Fruit fly (Drosophila melanogaster): ENCODE measurements around the gene Jon66Ci.

The Jon66Ci gene

dm6 chr3L:8346100-8346980 is 45.0 kb upstream of the Jon66Ci start, which contains the start of the genes CG7182 and GAPcenA (continued):
- TF ChIP-seq eve (GFP tag; optimal IDR thresholded peaks at IDR 0.05) (no peak), CG43689 (GFP tag; IDR thresholded peaks at IDR 0.05) (no peak), GATAe (GFP tag; conservative IDR thresholded peaks at IDR 0.05) (no peak), sisA (GFP tag; IDR thresholded peaks at IDR 0.05) (peak; percentile 58), sim (GFP tag; IDR thresholded peaks at IDR 0.05) (no peak), CG14860 (GFP tag; IDR thresholded peaks at IDR 0.05; ENCODE audit: partially characterized antibody) (peak; percentile 32; the same call in 1 of the 3 replicates), Lpt (GFP tag; optimal IDR thresholded peaks at IDR 0.05) (no peak), CG7839 (tag; optimal IDR thresholded peaks at IDR 0.05) (peak; percentile 74), unc-4 (GFP tag; IDR thresholded peaks at IDR 0.05; ENCODE audit: partially characterized antibody) (peak; percentile 64), ac (GFP tag; optimal IDR thresholded peaks at IDR 0.05) (no peak), Atf6 (GFP tag; IDR thresholded peaks at IDR 0.05) (no peak), jing (GFP tag; optimal IDR thresholded peaks at IDR 0.05) (no peak), btn (GFP tag; optimal IDR thresholded peaks at IDR 0.05) (no peak), CG2129 (GFP tag; IDR thresholded peaks at IDR 0.05; ENCODE audit: partially characterized antibody) (0 out of 2 replicates have a peak, but pooled peaks have one; percentile 31), sima (GFP tag; optimal IDR thresholded peaks at IDR 0.05) (no peak), tna (GFP tag; IDR thresholded peaks at IDR 0.05; ENCODE audit: partially characterized antibody) (no peak), TFAM (GFP tag; optimal IDR thresholded peaks at IDR 0.05) (no peak), CG9876 (GFP tag; optimal IDR thresholded peaks at IDR 0.05) (no peak), Mrtf (GFP tag; IDR thresholded peaks at IDR 0.05) (no peak), Doc3 (GFP tag; IDR thresholded peaks at IDR 0.05; ENCODE audit: partially characterized antibody) (0 out of 3 replicates have a peak, but pooled peaks have one; percentile 48), CG31365 (tag; optimal IDR thresholded peaks at IDR 0.05) (no peak), B-H2 (GFP tag; optimal IDR thresholded peaks at IDR 0.05) (peak; percentile 83), slou (GFP tag; optimal IDR thresholded peaks at IDR 0.05) (peak; percentile 16), hb (GFP tag; IDR thresholded peaks at IDR 0.05; ENCODE audit: partially characterized antibody) (no peak; the same call in 2 of the 3 replicates), CG4360 (GFP tag; IDR thresholded peaks at IDR 0.05) (no peak), CG4820 (GFP tag; optimal IDR thresholded peaks at IDR 0.05) (peak; percentile 59), yki (optimal IDR thresholded peaks at IDR 0.05) (no peak), grn (GFP tag; optimal IDR thresholded peaks at IDR 0.05) (no peak), CG4617 (GFP tag; optimal IDR thresholded peaks at IDR 0.05; ENCODE audit: borderline replicate concordance) (peak; percentile 44), CG2202 (tag; optimal IDR thresholded peaks at IDR 0.05) (peak; percentile 23), peb (GFP tag; IDR thresholded peaks at IDR 0.05) (no peak), gce (GFP tag; IDR thresholded peaks at IDR 0.05) (no peak), Gsc (GFP tag; IDR thresholded peaks at IDR 0.05) (no peak), cad (GFP tag; optimal IDR thresholded peaks at IDR 0.05) (no peak), Sry-β (GFP tag; optimal IDR thresholded peaks at IDR 0.05) (no peak), CG10209 (GFP tag; optimal IDR thresholded peaks at IDR 0.05) (peak; percentile 69), zen2 (GFP tag; IDR thresholded peaks at IDR 0.05; ENCODE audit: partially characterized antibody) (no peak), CG18011 (GFP tag; optimal IDR thresholded peaks at IDR 0.05) (no peak), Dref (GFP tag; IDR thresholded peaks at IDR 0.05) (peak; percentile 67), ato (GFP tag; IDR thresholded peaks at IDR 0.05; ENCODE audit: partially characterized antibody) (peak; percentile 33; the same call in 1 of the 2 replicates), CG8944 (GFP tag; optimal IDR thresholded peaks at IDR 0.05) (no peak), CG31224 (GFP tag; IDR thresholded peaks at IDR 0.05) (peak; percentile 34; the same call in 1 of the 2 replicates), lov (optimal IDR thresholded peaks at IDR 0.05) (no peak), lov (GFP tag; IDR thresholded peaks at IDR 0.05) (no peak), CG34224 (GFP tag; IDR thresholded peaks at IDR 0.05; ENCODE audit: partially characterized antibody) (peak; percentile 43; the same call in 1 of the 3 replicates), Bgb (GFP tag; IDR thresholded peaks at IDR 0.05; ENCODE audit: partially characterized antibody) (peak; percentile 26; the same call in 1 of the 2 replicates), usp (GFP tag; optimal IDR thresholded peaks at IDR 0.05) (no peak), ATbp (GFP tag; optimal IDR thresholded peaks at IDR 0.05) (peak; percentile 16), CG3995 (GFP tag; optimal IDR thresholded peaks at IDR 0.05) (peak; percentile 31)

Data from whole organism, embryonic.